Fruit fly (Drosophila melanogaster): ENCODE data around the gene mrn.

The mrn gene

dm6 chr3L:15539903-15540409 is 40.4 kb downstream of the mrn start:
- TF ChIP-seq Mnt (GFP tag; optimal IDR thresholded peaks at IDR 0.05) = no peak
- TF ChIP-seq ovo (GFP tag; optimal IDR thresholded peaks at IDR 0.05) = no peak
- peak; percentile 97 for TF ChIP-seq tj (GFP tag; optimal IDR thresholded peaks at IDR 0.05)

DNA sequence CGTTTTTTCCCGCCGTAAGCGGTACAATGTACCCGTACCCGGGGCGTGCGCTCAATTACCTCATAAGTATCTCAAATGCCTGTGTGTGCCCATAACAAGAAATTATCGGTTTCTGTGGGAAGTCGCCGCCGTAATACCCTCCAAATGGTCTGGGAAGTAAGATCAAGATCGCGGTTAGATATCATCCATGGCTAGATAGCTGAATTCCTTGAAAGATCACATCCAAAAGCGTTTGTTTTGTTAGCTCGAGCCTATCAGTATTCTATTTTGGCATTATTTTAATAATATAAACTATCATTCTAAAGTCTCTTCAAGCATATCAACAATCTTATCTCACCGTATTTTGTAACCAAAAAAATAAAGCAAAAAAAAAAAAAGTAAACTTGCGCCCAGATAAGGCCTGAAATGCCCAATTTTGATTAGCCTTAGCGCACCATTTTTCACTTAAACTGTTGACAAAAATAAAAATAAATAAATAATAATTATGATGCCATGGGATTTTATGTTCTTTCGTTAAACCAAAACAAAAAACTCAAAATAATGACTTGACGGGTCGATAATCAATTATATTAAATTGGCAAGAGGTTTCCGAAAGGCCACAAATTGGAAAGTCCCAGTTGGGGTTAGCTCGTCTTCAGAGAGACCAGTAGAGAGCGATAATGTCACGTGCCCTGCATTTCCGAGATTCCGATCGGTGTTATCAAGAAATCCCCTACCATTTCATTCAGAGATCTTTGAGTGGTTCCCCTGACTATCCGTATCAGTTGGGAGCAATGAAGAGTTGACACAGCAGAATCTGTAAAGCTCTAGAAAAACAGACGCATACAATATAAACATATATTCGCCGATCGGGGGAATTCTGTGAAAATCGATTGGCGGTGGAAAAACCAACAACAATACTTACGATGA is 41.5 kb downstream of the mrn start:
- peak; percentile 60 for TF ChIP-seq kay (GFP tag; ENCODE audit: borderline replicate concordance)
- TF ChIP-seq bab1 (GFP tag; optimal IDR thresholded peaks at IDR 0.05) = no peak
- TF ChIP-seq CG5204 (GFP tag; optimal IDR thresholded peaks at IDR 0.05) = no peak
- TF ChIP-seq cic (GFP tag; optimal IDR thresholded peaks at IDR 0.05) = peak; percentile 63
- TF ChIP-seq cnc (optimal IDR thresholded peaks at IDR 0.05) = no peak

- TF ChIP-seq CG12768 (GFP tag; optimal IDR thresholded peaks at IDR 0.05) (peak; percentile 6), CG7045 (GFP tag; optimal IDR thresholded peaks at IDR 0.05) (peak; percentile 28), CG14711 (tag; optimal IDR thresholded peaks at IDR 0.05) (peak; percentile 65), kay (GFP tag; ENCODE audit: borderline replicate concordance) (no peak), Hr96 (GFP tag; optimal IDR thresholded peaks at IDR 0.05) (peak; percentile 41), cnc (optimal IDR thresholded peaks at IDR 0.05) (no peak), CG5204 (GFP tag; optimal IDR thresholded peaks at IDR 0.05) (peak; percentile 63), Crg-1 (GFP tag; optimal IDR thresholded peaks at IDR 0.05) (peak; percentile 13), bab1 (GFP tag; optimal IDR thresholded peaks at IDR 0.05) (no peak), CG33017 (tag; optimal IDR thresholded peaks at IDR 0.05) (peak; percentile 43), Clk (GFP tag; optimal IDR thresholded peaks at IDR 0.05) (no peak), toe (GFP tag; optimal IDR thresholded peaks at IDR 0.05) (peak; percentile 50), Mnt (GFP tag; optimal IDR thresholded peaks at IDR 0.05) (peak; percentile 57), ovo (GFP tag; optimal IDR thresholded peaks at IDR 0.05) (no peak), cic (GFP tag; optimal IDR thresholded peaks at IDR 0.05) (peak; percentile 58), CG7101 (tag; optimal IDR thresholded peaks at IDR 0.05) (peak; percentile 49), tj (GFP tag; optimal IDR thresholded peaks at IDR 0.05) (peak; percentile 77), pad (GFP tag; optimal IDR thresholded peaks at IDR 0.05) (peak; percentile 48), CG1620 (GFP tag; optimal IDR thresholded peaks at IDR 0.05) (no peak), CG11617 (GFP tag; optimal IDR thresholded peaks at IDR 0.05) (peak; percentile 74)
Observed at dm6 chr3L:15537916-15538581, 42.3 kb downstream of the mrn start.

- TF ChIP-seq kay (GFP tag; ENCODE audit: borderline replicate concordance) = peak; percentile 38
- TF ChIP-seq CG1620 (GFP tag; optimal IDR thresholded peaks at IDR 0.05) = no peak
- no peak for TF ChIP-seq bab1 (GFP tag; optimal IDR thresholded peaks at IDR 0.05)
Observed at dm6 chr3L:15536550-15536949, 43.8 kb downstream of the mrn start.

- TF ChIP-seq pad (GFP tag; optimal IDR thresholded peaks at IDR 0.05) (peak; percentile 92), tj (GFP tag; optimal IDR thresholded peaks at IDR 0.05) (no peak)
Observed at dm6 chr3L:15535800-15536225, 44.5 kb downstream of the mrn start.

- no peak for TF ChIP-seq CG7101 (tag; optimal IDR thresholded peaks at IDR 0.05)
- TF ChIP-seq CG5204 (GFP tag; optimal IDR thresholded peaks at IDR 0.05) = no peak
- TF ChIP-seq kay (GFP tag; ENCODE audit: borderline replicate concordance) = peak; percentile 21
- no peak for TF ChIP-seq pad (GFP tag; optimal IDR thresholded peaks at IDR 0.05)
Observed at dm6 chr3L:15535228-15535598, 45.1 kb downstream of the mrn start, which contains the start of gene CrebA. Gene CrebA, plus strand, starts transcription at chr3L:15535395.

- TF ChIP-seq Hr96 (GFP tag; optimal IDR thresholded peaks at IDR 0.05) (peak; percentile 64), tj (GFP tag; optimal IDR thresholded peaks at IDR 0.05) (peak; percentile 56), Clk (GFP tag; optimal IDR thresholded peaks at IDR 0.05) (peak; percentile 13), CG7045 (GFP tag; optimal IDR thresholded peaks at IDR 0.05) (peak; percentile 60), CG12768 (GFP tag; optimal IDR thresholded peaks at IDR 0.05) (peak; percentile 51), CG1620 (GFP tag; optimal IDR thresholded peaks at IDR 0.05) (peak; percentile 30), toe (GFP tag; optimal IDR thresholded peaks at IDR 0.05) (peak; percentile 79), kay (GFP tag; ENCODE audit: borderline replicate concordance) (no peak), CG33017 (tag; optimal IDR thresholded peaks at IDR 0.05) (peak; percentile 43), Crg-1 (GFP tag; optimal IDR thresholded peaks at IDR 0.05) (peak; percentile 61), cic (GFP tag; optimal IDR thresholded peaks at IDR 0.05) (no peak), CG11617 (GFP tag; optimal IDR thresholded peaks at IDR 0.05) (peak; percentile 86), CG14711 (tag; optimal IDR thresholded peaks at IDR 0.05) (no peak), Mnt (GFP tag; optimal IDR thresholded peaks at IDR 0.05) (peak; percentile 55), CG5204 (GFP tag; optimal IDR thresholded peaks at IDR 0.05) (peak; percentile 78), pad (GFP tag; optimal IDR thresholded peaks at IDR 0.05) (peak; percentile 40), cnc (optimal IDR thresholded peaks at IDR 0.05) (no peak), ovo (GFP tag; optimal IDR thresholded peaks at IDR 0.05) (no peak), bab1 (GFP tag; optimal IDR thresholded peaks at IDR 0.05) (peak; percentile 28), CG7101 (tag; optimal IDR thresholded peaks at IDR 0.05) (peak; percentile 59)
Observed at dm6 chr3L:15534274-15535227, 45.8 kb downstream of the mrn start.

All from whole organism, adult.